Fruit fly (Drosophila melanogaster) whole organism, prepupa: ENCODE measurements around the gene CG17930.

Source experiments
- Blimp-1 ChIP-seq: fragments of 200-800 bp; sonication (Bioruptor generic); optimal IDR thresholded peaks from 3 replicates; lab custom pipeline; 2017; ENCODE audit warnings: missing biosample characterization, missing genetic modification characterization, mild to moderate bottlenecking, moderate library complexity, missing genetic modification reagents
- CG10669 ChIP-seq: fragments of 200-800 bp; sonication (Bioruptor generic); optimal IDR thresholded peaks from 3 replicates; lab custom pipeline; 2018; ENCODE audit warnings: missing biosample characterization, mild to moderate bottlenecking, missing genetic modification characterization, moderate library complexity
- CG11294 ChIP-seq: fragments of 200-800 bp; sonication (Bioruptor generic); IDR thresholded peaks from 2 replicates; pipeline ENCODE4 v1.3.6; 2022; ENCODE audit warnings: missing biosample characterization, missing genetic modification characterization
- CG11762 ChIP-seq: fragments of 200-800 bp; sonication (Bioruptor generic); optimal IDR thresholded peaks from 3 replicates; lab custom pipeline; 2016; ENCODE audit warnings: missing biosample characterization, missing genetic modification characterization; ENCODE audit not compliant: insufficient read depth
- CG1621 ChIP-seq: fragments of 200-800 bp; sonication (Bioruptor generic); optimal IDR thresholded peaks from 3 replicates; lab custom pipeline; 2018; ENCODE audit warnings: missing biosample characterization, mild to moderate bottlenecking, missing genetic modification characterization
- CG16779 ChIP-seq: fragments of 200-800 bp; sonication (Bioruptor generic); optimal IDR thresholded peaks from 3 replicates; lab custom pipeline; 2017; ENCODE audit warnings: missing biosample characterization, mild to moderate bottlenecking, missing genetic modification characterization
- CG32006 ChIP-seq: fragments of 200-800 bp; sonication (Bioruptor generic); optimal IDR thresholded peaks from 3 replicates; lab custom pipeline; 2017; ENCODE audit warnings: missing biosample characterization, mild to moderate bottlenecking, missing genetic modification characterization
- CG34406 ChIP-seq: fragments of 200-800 bp; sonication (Bioruptor generic); optimal IDR thresholded peaks from 3 replicates; lab custom pipeline; 2016; ENCODE audit warnings: missing biosample characterization, missing genetic modification characterization
- CG4318 ChIP-seq: fragments of 200-800 bp; sonication (Bioruptor generic); optimal IDR thresholded peaks from 3 replicates; lab custom pipeline; 2017; ENCODE audit warnings: missing biosample characterization, mild to moderate bottlenecking, missing genetic modification characterization
- CG6808 ChIP-seq: fragments of 200-800 bp; sonication (Bioruptor generic); optimal IDR thresholded peaks from 3 replicates; lab custom pipeline; 2017; ENCODE audit warnings: missing biosample characterization, missing genetic modification characterization, mild to moderate bottlenecking, moderate library complexity, missing genetic modification reagents
- CG6854 ChIP-seq: fragments of 200-800 bp; sonication (Bioruptor generic); optimal IDR thresholded peaks from 2 replicates; lab custom pipeline; 2017; ENCODE audit warnings: missing biosample characterization, mild to moderate bottlenecking, missing genetic modification characterization
- CG7368 ChIP-seq: fragments of 200-800 bp; sonication (Bioruptor generic); optimal IDR thresholded peaks from 3 replicates; lab custom pipeline; 2016; ENCODE audit warnings: missing biosample characterization, missing genetic modification characterization
- CG8119 ChIP-seq: fragments of 200-800 bp; sonication (Bioruptor generic); IDR thresholded peaks from 3 replicates; pipeline ENCODE4 v1.3.6; 2022; ENCODE audit warnings: missing biosample characterization, missing genetic modification characterization
- CG8319 ChIP-seq: fragments of 200-800 bp; sonication (Bioruptor generic); optimal IDR thresholded peaks from 3 replicates; lab custom pipeline; 2016; ENCODE audit warnings: missing biosample characterization, missing genetic modification characterization
- CG8632 ChIP-seq: fragments of 200-800 bp; sonication (Bioruptor generic); optimal IDR thresholded peaks from 3 replicates; lab custom pipeline; 2016; ENCODE audit warnings: missing biosample characterization, missing genetic modification characterization
- Eip75B ChIP-seq: fragments of 200-800 bp; sonication (Bioruptor generic); optimal IDR thresholded peaks from 3 replicates; lab custom pipeline; 2016; ENCODE audit warnings: missing biosample characterization, missing genetic modification characterization
- Eip78C ChIP-seq: fragments of 200-800 bp; sonication (Bioruptor generic); peaks from one replicate; lab custom pipeline; 2016; ENCODE audit warnings: missing biosample characterization, missing genetic modification characterization
- Eip93F ChIP-seq: fragments of 200-800 bp; sonication (Bioruptor generic); optimal IDR thresholded peaks from 2 replicates; lab custom pipeline; 2016; ENCODE audit warnings: missing biosample characterization, mild to moderate bottlenecking, missing genetic modification characterization
- Ets21C ChIP-seq: fragments of 200-800 bp; sonication (Bioruptor generic); optimal IDR thresholded peaks from 3 replicates; lab custom pipeline; 2016; ENCODE audit warnings: missing biosample characterization, missing genetic modification characterization
- Hr38 ChIP-seq: sonication (Bioruptor generic); optimal IDR thresholded peaks from 2 replicates; lab custom pipeline; 2016; ENCODE audit warnings: missing biosample characterization, missing genetic modification characterization
- Hr4 ChIP-seq: fragments of 200-800 bp; sonication (Bioruptor generic); optimal IDR thresholded peaks from 3 replicates; lab custom pipeline; 2016; ENCODE audit warnings: missing biosample characterization, missing genetic modification characterization
- Lpt ChIP-seq: fragments of 200-800 bp; sonication (Bioruptor generic); optimal IDR thresholded peaks from 3 replicates; lab custom pipeline; 2016; ENCODE audit warnings: missing biosample characterization, missing genetic modification characterization
- Met ChIP-seq: fragments of 200-800 bp; sonication (Bioruptor generic); optimal IDR thresholded peaks from 3 replicates; lab custom pipeline; 2016; ENCODE audit warnings: missing biosample characterization, missing genetic modification characterization
- OdsH ChIP-seq: fragments of 200-800 bp; sonication (Bioruptor generic); optimal IDR thresholded peaks from 3 replicates; lab custom pipeline; 2016; ENCODE audit warnings: missing biosample characterization, missing genetic modification characterization
- Sox14 ChIP-seq: fragments of 200-800 bp; sonication (Bioruptor generic); optimal IDR thresholded peaks from 3 replicates; lab custom pipeline; 2016; ENCODE audit warnings: missing biosample characterization, missing genetic modification characterization
- Sox15 ChIP-seq: fragments of 200-800 bp; sonication (Bioruptor generic); optimal IDR thresholded peaks from 3 replicates; lab custom pipeline; 2016; ENCODE audit warnings: missing biosample characterization, missing genetic modification characterization
- achi ChIP-seq: fragments of 200-800 bp; sonication (Bioruptor generic); optimal IDR thresholded peaks from 3 replicates; lab custom pipeline; 2016; ENCODE audit warnings: missing biosample characterization, missing genetic modification characterization
- acj6 ChIP-seq: fragments of 200-800 bp; sonication (Bioruptor generic); optimal IDR thresholded peaks from 3 replicates; lab custom pipeline; 2016; ENCODE audit warnings: missing biosample characterization, missing genetic modification characterization
- cyc ChIP-seq: fragments of 200-800 bp; sonication (Bioruptor generic); optimal IDR thresholded peaks from 3 replicates; lab custom pipeline; 2016; ENCODE audit warnings: missing biosample characterization, missing genetic modification characterization
- dsx ChIP-seq: fragments of 200-800 bp; optimal IDR thresholded peaks from 3 replicates; lab custom pipeline; 2019; ENCODE audit warnings: missing biosample characterization, mild to moderate bottlenecking, missing genetic modification characterization, moderate library complexity; ENCODE audit not compliant: poor library complexity, severe bottlenecking
- fd85E ChIP-seq: fragments of 200-800 bp; sonication (Bioruptor generic); optimal IDR thresholded peaks from 3 replicates; lab custom pipeline; 2016; ENCODE audit warnings: missing biosample characterization, missing genetic modification characterization
- fkh ChIP-seq: fragments of 200-800 bp; sonication (Bioruptor generic); optimal IDR thresholded peaks from 3 replicates; lab custom pipeline; 2017; ENCODE audit warnings: missing biosample characterization, mild to moderate bottlenecking, missing genetic modification characterization, moderate library complexity
- lz ChIP-seq: fragments of 200-800 bp; sonication (Bioruptor generic); optimal IDR thresholded peaks from 3 replicates; lab custom pipeline; 2016; ENCODE audit warnings: missing biosample characterization, missing genetic modification characterization
- salr ChIP-seq, 2 experiments: fragments of 200-800 bp; sonication (Bioruptor generic); optimal IDR thresholded peaks; 3 replicates each; lab custom pipeline; 2016 to 2018; ENCODE audit warnings: missing biosample characterization in 2 of 2, missing genetic modification characterization in 2 of 2, mild to moderate bottlenecking in 1 of 2
- spab ChIP-seq: fragments of 200-800 bp; sonication (Bioruptor generic); optimal IDR thresholded peaks from 2 replicates; lab custom pipeline; 2017; ENCODE audit warnings: missing biosample characterization, mild to moderate bottlenecking, missing genetic modification characterization, missing genetic modification reagents
- svp ChIP-seq: fragments of 200-800 bp; sonication (Bioruptor generic); peaks from one replicate; lab custom pipeline; 2016; ENCODE audit warnings: missing biosample characterization, missing genetic modification characterization
- topi ChIP-seq: fragments of 200-800 bp; sonication (Bioruptor generic); optimal IDR thresholded peaks from 3 replicates; lab custom pipeline; 2016; ENCODE audit warnings: missing biosample characterization, missing genetic modification characterization
- vri ChIP-seq: fragments of 200-800 bp; sonication (Bioruptor generic); optimal IDR thresholded peaks from 3 replicates; lab custom pipeline; 2016; ENCODE audit warnings: missing biosample characterization, mild to moderate bottlenecking, missing genetic modification characterization

CG17930 gene

dm6 chr3R:16350400-16350799 is 22.8 kb downstream of the CG17930 start:
- TF ChIP-seq Lpt = no peak
- no peak for TF ChIP-seq topi
- TF ChIP-seq Eip78C (GFP tag; lab: Kevin White, UChicago) = no peak
- no peak for TF ChIP-seq lz
- no peak for TF ChIP-seq Met (GFP tag; lab: Kevin White, UChicago)
- no peak for TF ChIP-seq cyc
- TF ChIP-seq vri (GFP tag; lab: Kevin White, UChicago) = no peak
- no peak for TF ChIP-seq Sox15

dm6 chr3R:16351044-16351443 is 23.4 kb downstream of the CG17930 start:
- TF ChIP-seq Lpt = no peak
- peak; percentile 24 for TF ChIP-seq Eip75B (GFP tag; lab: Kevin White, UChicago)
- TF ChIP-seq svp (GFP tag; lab: Kevin White, UChicago) = peak; percentile 61
- TF ChIP-seq, all 60 proteins: peak for 2

dm6 chr3R:16352039-16352438 is 24.4 kb downstream of the CG17930 start:
- TF ChIP-seq svp (GFP tag; lab: Kevin White, UChicago) = peak; percentile 100
- no peak for TF ChIP-seq OdsH (GFP tag; lab: Kevin White, UChicago)

dm6 chr3R:16353195-16353594 is 25.5 kb downstream of the CG17930 start:
- TF ChIP-seq achi (GFP tag; lab: Kevin White, UChicago) (no peak), CG1621 (tag; lab: Kevin White, UChicago) (peak; percentile 0), Sox14 (GFP tag; lab: Kevin White, UChicago) (no peak), dsx (GFP tag; lab: Kevin White, UChicago) (no peak), Ets21C (no peak)

- TF ChIP-seq svp (GFP tag; lab: Kevin White, UChicago) = peak; percentile 59
- TF ChIP-seq Sox15 = no peak
- TF ChIP-seq, all 60 proteins: peak for 1
These were observed 26.0 kb downstream of the CG17930 start for dm6 chr3R:16353671-16354070.

dm6 chr3R:16355393-16355943 is 27.8 kb downstream of the CG17930 start:
- no peak for TF ChIP-seq CG8632
- TF ChIP-seq fkh (GFP tag; lab: Kevin White, UChicago) = peak; percentile 16
- no peak for TF ChIP-seq Ets21C
- TF ChIP-seq Eip93F (GFP tag; lab: Kevin White, UChicago) = no peak
- no peak for TF ChIP-seq CG8119 (GFP tag; lab: Robert Waterston, UW)
- no peak for TF ChIP-seq Hr38 (GFP tag; lab: Kevin White, UChicago)
- peak; percentile 13 for TF ChIP-seq svp (GFP tag; lab: Kevin White, UChicago)
- TF ChIP-seq CG32006 (GFP tag; lab: Kevin White, UChicago) = no peak
- no peak for TF ChIP-seq CG6854 (GFP tag; lab: Kevin White, UChicago)
- TF ChIP-seq CG11762 = no peak
- no peak for TF ChIP-seq CG6808 (GFP tag; lab: Kevin White, UChicago)
- TF ChIP-seq CG7368 (GFP tag; lab: Kevin White, UChicago) = no peak
- TF ChIP-seq CG8319 = no peak
- TF ChIP-seq fd85E (GFP tag; lab: Kevin White, UChicago) = no peak
- TF ChIP-seq CG4318 (GFP tag; lab: Kevin White, UChicago) = no peak
- TF ChIP-seq lz = no peak

- TF ChIP-seq acj6 (GFP tag; lab: Kevin White, UChicago) (no peak), Sox14 (GFP tag; lab: Kevin White, UChicago) (no peak), Hr4 (no peak), spab (no peak), OdsH (GFP tag; lab: Kevin White, UChicago) (no peak), CG8632 (no peak), Blimp-1 (GFP tag; lab: Kevin White, UChicago) (no peak), CG11762 (no peak), CG11294 (GFP tag; lab: Robert Waterston, UW) (no peak), CG4318 (GFP tag; lab: Kevin White, UChicago) (no peak), CG34406 (no peak), CG6854 (GFP tag; lab: Kevin White, UChicago) (no peak), CG16779 (tag; lab: Kevin White, UChicago) (no peak), Eip93F (GFP tag; lab: Kevin White, UChicago) (no peak), svp (GFP tag; lab: Kevin White, UChicago) (peak; percentile 94), CG10669 (GFP tag; lab: Kevin White, UChicago) (no peak), Eip78C (GFP tag; lab: Kevin White, UChicago) (peak; percentile 1), cyc (no peak), salr (GFP tag; optimal IDR thresholded peaks at IDR 0.05; lab: Kevin White, UChicago) (peak in 1 of 2 experiments; percentile 23)
These were observed 28.7 kb downstream of the CG17930 start for dm6 chr3R:16356215-16356862.
